Worm (Caenorhabditis elegans): Measurements from ENCODE around the gene coq-2.
A peak's percentile ranks its signal among the peaks of the same experiment; 100 is the strongest.

The coq-2 gene

ce11 chrIII:6895166-6895565 is 40.6 kb upstream of the coq-2 start (continued):
- TF ChIP-seq lir-3 (tag; optimal IDR thresholded peaks at IDR 0.05; ENCODE audit: poor library complexity): peak; percentile 55
- TF ChIP-seq nhr-90 (tag; optimal IDR thresholded peaks at IDR 0.05; ENCODE audit: poor library complexity): peak; percentile 53
- TF ChIP-seq nhr-71 (tag; optimal IDR thresholded peaks at IDR 0.05): peak; percentile 93
- TF ChIP-seq dpl-1 (GFP tag; optimal IDR thresholded peaks at IDR 0.05): peak in 2 of 3 experiments; percentile 24 to 63
- no peak for TF ChIP-seq efl-3 (GFP tag; optimal IDR thresholded peaks at IDR 0.05)
- no peak for TF ChIP-seq ceh-88 (GFP tag; IDR thresholded peaks at IDR 0.05)
- TF ChIP-seq unc-130 (tag; optimal IDR thresholded peaks at IDR 0.05): no peak
- no peak for TF ChIP-seq sup-37 (GFP tag; optimal IDR thresholded peaks at IDR 0.05)
- TF ChIP-seq egl-13 (tag; optimal IDR thresholded peaks at IDR 0.05): no peak
- TF ChIP-seq nhr-84 (tag; optimal IDR thresholded peaks at IDR 0.05): no peak
- TF ChIP-seq xbp-1 (tag; optimal IDR thresholded peaks at IDR 0.05): peak; percentile 14
- TF ChIP-seq elt-2 (tag; optimal IDR thresholded peaks at IDR 0.05): peak; percentile 69
- TF ChIP-seq mef-2 (tag; optimal IDR thresholded peaks at IDR 0.05): no peak
- TF ChIP-seq C04F5.9 (tag; optimal IDR thresholded peaks at IDR 0.05): no peak
- no peak for TF ChIP-seq alr-1 (tag; optimal IDR thresholded peaks at IDR 0.05; ENCODE audit: borderline replicate concordance)
- TF ChIP-seq pax-3 (tag; optimal IDR thresholded peaks at IDR 0.05): no peak
- no peak for TF ChIP-seq zip-4 (GFP tag; optimal IDR thresholded peaks at IDR 0.05)
- TF ChIP-seq hpl-2 (GFP tag; optimal IDR thresholded peaks at IDR 0.05): peak; percentile 28
- peak; percentile 79 for TF ChIP-seq fos-1 (tag; optimal IDR thresholded peaks at IDR 0.05)
- TF ChIP-seq nhr-77 (tag; optimal IDR thresholded peaks at IDR 0.05): peak; percentile 49
- no peak for TF ChIP-seq ztf-11 (tag; optimal IDR thresholded peaks at IDR 0.05)
- TF ChIP-seq tbx-2 (tag; optimal IDR thresholded peaks at IDR 0.05): peak; percentile 77
- no peak for TF ChIP-seq dsc-1 (tag; optimal IDR thresholded peaks at IDR 0.05)
- TF ChIP-seq lin-39 (tag; optimal IDR thresholded peaks at IDR 0.05): peak; percentile 63
- peak; percentile 4 for TF ChIP-seq nhr-11 (tag; optimal IDR thresholded peaks at IDR 0.05)
- TF ChIP-seq vab-15 (tag; optimal IDR thresholded peaks at IDR 0.05): no peak
- TF ChIP-seq ceh-90 (tag; optimal IDR thresholded peaks at IDR 0.05): no peak
- TF ChIP-seq sptf-1 (tag; optimal IDR thresholded peaks at IDR 0.05): no peak
- no peak for TF ChIP-seq C16A3.4 (tag; optimal IDR thresholded peaks at IDR 0.05)
- no peak for TF ChIP-seq hlh-4 (tag; optimal IDR thresholded peaks at IDR 0.05)

DNA sequence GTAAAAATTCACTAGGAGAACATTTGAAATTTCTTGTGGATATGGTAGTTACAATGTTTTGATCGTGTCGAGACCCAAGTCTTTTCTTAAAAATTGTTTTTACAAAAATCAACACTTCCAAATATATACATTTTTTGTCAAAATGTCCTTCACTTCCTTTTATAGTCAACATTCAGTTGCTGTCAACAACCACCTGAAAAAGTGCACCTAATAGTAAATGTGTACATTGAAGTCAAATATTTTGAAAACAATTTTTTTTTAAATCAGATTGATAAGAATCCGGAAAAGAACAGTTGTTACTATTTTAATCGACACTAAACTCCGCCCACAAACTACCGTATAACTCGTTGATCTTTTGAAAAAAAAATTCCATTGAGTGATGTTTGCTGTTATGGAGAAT is 40.1 kb upstream of the coq-2 start:
- TF ChIP-seq aly-2 (tag; optimal IDR thresholded peaks at IDR 0.05): no peak
- no peak for TF ChIP-seq sup-37 (GFP tag; optimal IDR thresholded peaks at IDR 0.05)
- no peak for TF ChIP-seq unc-86 (tag; optimal IDR thresholded peaks at IDR 0.05)
- TF ChIP-seq nhr-47 (tag; optimal IDR thresholded peaks at IDR 0.05): no peak
- no peak for TF ChIP-seq egl-13 (tag; optimal IDR thresholded peaks at IDR 0.05)
- no peak for TF ChIP-seq mdl-1 (tag; optimal IDR thresholded peaks at IDR 0.05)
- TF ChIP-seq hlh-17 (GFP tag; optimal IDR thresholded peaks at IDR 0.05; ENCODE audit: borderline replicate concordance): no peak
- no peak for TF ChIP-seq lin-14 (GFP tag; optimal IDR thresholded peaks at IDR 0.05)
- TF ChIP-seq fkh-8 (tag; optimal IDR thresholded peaks at IDR 0.05): no peak

ce11 chrIII:6897587-6898064 is 38.1 kb upstream of the coq-2 start, which contains the start of gene T07E3.4:
Gene T07E3.4, plus strand, starts transcription at chrIII:6898014.
- TF ChIP-seq efl-1 (optimal IDR thresholded peaks at IDR 0.05) (peak; percentile 69), efl-1 (GFP tag; optimal IDR thresholded peaks at IDR 0.05 in 1 of 2) (peak; percentile 46 to 95), hlh-4 (tag; optimal IDR thresholded peaks at IDR 0.05) (no peak), pqm-1 (tag; optimal IDR thresholded peaks at IDR 0.05) (no peak), unc-98 (GFP tag; IDR thresholded peaks at IDR 0.05) (no peak), nhr-20 (tag; optimal IDR thresholded peaks at IDR 0.05) (peak; percentile 96), nhr-84 (tag; optimal IDR thresholded peaks at IDR 0.05) (no peak), egl-13 (tag; optimal IDR thresholded peaks at IDR 0.05) (no peak), mef-2 (tag; optimal IDR thresholded peaks at IDR 0.05) (peak; percentile 59), snpc-4 (tag; optimal IDR thresholded peaks at IDR 0.05) (peak; percentile 23), xbp-1 (tag; optimal IDR thresholded peaks at IDR 0.05) (peak; percentile 73), jun-1 (tag; optimal IDR thresholded peaks at IDR 0.05) (peak; percentile 77), irx-1 (tag; optimal IDR thresholded peaks at IDR 0.05) (peak; percentile 61), hpl-2 (GFP tag; optimal IDR thresholded peaks at IDR 0.05) (no peak), ztf-11 (tag; optimal IDR thresholded peaks at IDR 0.05) (no peak), unc-130 (tag; optimal IDR thresholded peaks at IDR 0.05) (peak; percentile 95), nhr-28 (tag; optimal IDR thresholded peaks at IDR 0.05) (no peak), ama-1 (optimal IDR thresholded peaks at IDR 0.05) (peak; percentile 44), egl-27 (tag; optimal IDR thresholded peaks at IDR 0.05) (peak; percentile 10 to 55), lin-14 (GFP tag; optimal IDR thresholded peaks at IDR 0.05) (peak; percentile 95), lin-15B (tag; optimal IDR thresholded peaks at IDR 0.05) (no peak), efl-3 (GFP tag; optimal IDR thresholded peaks at IDR 0.05) (no peak), nhr-90 (tag; optimal IDR thresholded peaks at IDR 0.05; ENCODE audit: poor library complexity) (peak; percentile 84), blmp-1 (tag; optimal IDR thresholded peaks at IDR 0.05) (peak; percentile 82)

Data from whole organism, L1 larva.